Worm (Caenorhabditis elegans) whole organism, L4 larva: Measurements from ENCODE around the gene F14B8.5.
A peak's percentile ranks its signal among the peaks of the same experiment; 100 is the strongest.

Source experiments
- T20F7.1 ChIP-seq: fragments of 200-800 bp; sonication (Bioruptor generic); optimal IDR thresholded peaks from 2 replicates; lab custom pipeline; 2018; ENCODE audit warnings: mild to moderate bottlenecking, missing genetic modification characterization, missing compliant biosample characterization
- Y105C5A.15 ChIP-seq: fragments of 200-800 bp; sonication (Bioruptor generic); IDR thresholded peaks from 2 replicates; pipeline ENCODE4 v1.3.6; 2022; ENCODE audit warnings: missing genetic modification characterization, missing compliant biosample characterization
- ceh-20 ChIP-seq: fragments of 200-800 bp; sonication (Bioruptor generic); IDR thresholded peaks from 2 replicates; pipeline ENCODE4 v1.3.6; 2022; ENCODE audit warnings: missing genetic modification reagents, missing genetic modification characterization, missing compliant biosample characterization
- ceh-28 ChIP-seq: fragments of 150-350 bp; optimal IDR thresholded peaks from 2 replicates; lab custom pipeline; 2014; ENCODE audit warnings: missing biosample characterization, missing genetic modification reagents, missing genetic modification characterization
- ceh-82 ChIP-seq: sonication (generic microtip); optimal IDR thresholded peaks from 2 replicates; lab custom pipeline; 2017; ENCODE audit warnings: missing biosample characterization, missing genetic modification characterization
- cey-2 ChIP-seq: sonication (generic microtip); optimal IDR thresholded peaks from 3 replicates; lab custom pipeline; 2017; ENCODE audit warnings: missing genetic modification characterization, mild to moderate bottlenecking, missing compliant biosample characterization, antibody characterized with exemption, borderline replicate concordance; ENCODE audit not compliant: insufficient read depth
- ctbp-1 ChIP-seq: fragments of 200-800 bp; sonication (Bioruptor generic); IDR thresholded peaks from 2 replicates; pipeline ENCODE4 v1.3.6; 2022; ENCODE audit warnings: missing genetic modification reagents, missing genetic modification characterization, missing compliant biosample characterization
- daf-16 ChIP-seq, 3 experiments: sonication (generic microtip); optimal IDR thresholded peaks; 2 replicates each; lab custom pipeline; 2016 to 2017; ENCODE audit warnings: missing genetic modification characterization in 3 of 3, missing genetic modification reagents in 3 of 3, mild to moderate bottlenecking in 2 of 3, missing compliant biosample characterization in 2 of 3, missing biosample characterization in 1 of 3, moderate library complexity in 1 of 3
- dmd-6 ChIP-seq: fragments of 200-800 bp; sonication (Bioruptor generic); IDR thresholded peaks from 2 replicates; pipeline ENCODE4 v1.3.6; 2022; ENCODE audit warnings: missing genetic modification reagents, missing genetic modification characterization, missing compliant biosample characterization
- dmd-9 ChIP-seq: fragments of 200-800 bp; sonication (Bioruptor generic); IDR thresholded peaks from 2 replicates; pipeline ENCODE4 v1.3.6; 2022; ENCODE audit warnings: missing genetic modification reagents, missing genetic modification characterization, missing compliant biosample characterization
- dve-1 ChIP-seq: sonication (generic microtip); optimal IDR thresholded peaks from 2 replicates; lab custom pipeline; 2017; ENCODE audit warnings: antibody characterized with exemption, mild to moderate bottlenecking, missing genetic modification characterization, missing compliant biosample characterization; ENCODE audit not compliant: insufficient read depth
- egl-27 ChIP-seq: sonication (generic microtip); optimal IDR thresholded peaks from 3 replicates; lab custom pipeline; 2017; ENCODE audit warnings: missing biosample characterization, missing genetic modification reagents, missing genetic modification characterization
- hif-1 ChIP-seq, 2 experiments: sonication (generic microtip); optimal IDR thresholded peaks; 2 replicates each; lab custom pipeline; 2016 to 2017; ENCODE audit warnings: missing compliant biosample characterization in 2 of 2, missing genetic modification characterization in 2 of 2, missing genetic modification reagents in 2 of 2, missing genotype in 2 of 2, mild to moderate bottlenecking in 1 of 2
- hlh-30 ChIP-seq: sonication (generic microtip); optimal IDR thresholded peaks from 2 replicates; lab custom pipeline; 2017; ENCODE audit warnings: antibody characterized with exemption, mild to moderate bottlenecking, missing genetic modification characterization, missing compliant biosample characterization; ENCODE audit not compliant: insufficient read depth
- jun-1 ChIP-seq: fragments of 150-350 bp; optimal IDR thresholded peaks from 2 replicates; lab custom pipeline; 2014; ENCODE audit warnings: missing biosample characterization, missing genetic modification reagents, missing genetic modification characterization
- lin-1 ChIP-seq: fragments of 200-800 bp; sonication (Bioruptor generic); IDR thresholded peaks from 2 replicates; pipeline ENCODE4 v1.3.6; 2022; ENCODE audit warnings: missing genetic modification reagents, missing genetic modification characterization, missing compliant biosample characterization
- lin-13 ChIP-seq: fragments of 150-350 bp; optimal IDR thresholded peaks from 2 replicates; lab custom pipeline; 2014; ENCODE audit warnings: missing biosample characterization, missing genetic modification reagents, missing genetic modification characterization
- lin-29 ChIP-seq: fragments of 200-800 bp; sonication (Bioruptor generic); IDR thresholded peaks from 2 replicates; pipeline ENCODE4 v1.3.6; 2022; ENCODE audit warnings: missing genetic modification reagents, missing genetic modification characterization, missing compliant biosample characterization
- lin-39 ChIP-seq: fragments of 150-350 bp; optimal IDR thresholded peaks from 2 replicates; lab custom pipeline; 2014; ENCODE audit warnings: missing biosample characterization, missing genetic modification reagents, missing genetic modification characterization
- lsy-2 ChIP-seq, 2 experiments: fragments of 150-350 bp in 1 of 2; sonication (generic microtip) in 1 of 2; optimal IDR thresholded peaks; 2 replicates each; lab custom pipeline; 2014 to 2017; ENCODE audit warnings: missing biosample characterization in 2 of 2, missing genetic modification characterization in 2 of 2
- madf-5 ChIP-seq, 2 experiments: fragments of 200-800 bp; sonication (Bioruptor generic); IDR thresholded peaks; 2 replicates each; pipeline ENCODE4 v1.3.6; 2022; ENCODE audit warnings: missing compliant biosample characterization in 2 of 2, missing genetic modification characterization in 2 of 2
- mdl-1 ChIP-seq, 2 experiments: fragments of 150-350 bp in 1 of 2; sonication (generic microtip) in 1 of 2; optimal IDR thresholded peaks; 2 replicates each; lab custom pipeline; 2014 to 2017; ENCODE audit warnings: missing biosample characterization in 2 of 2, missing genetic modification characterization in 2 of 2
- mep-1 ChIP-seq: fragments of 150-350 bp; sonication (generic microtip); optimal IDR thresholded peaks from 3 replicates; lab custom pipeline; 2014; ENCODE audit warnings: missing biosample characterization, missing genetic modification characterization
- mes-2 ChIP-seq: sonication (generic microtip); optimal IDR thresholded peaks from 2 replicates; lab custom pipeline; 2016; ENCODE audit warnings: missing genotype, mild to moderate bottlenecking, missing genetic modification characterization, missing compliant biosample characterization; ENCODE audit not compliant: poor library complexity, severe bottlenecking
- mxl-2 ChIP-seq: fragments of 200-800 bp; sonication (Bioruptor generic); conservative IDR thresholded peaks from 2 replicates; pipeline ENCODE4 v1.3.6; 2022; ENCODE audit warnings: missing genetic modification reagents, missing genetic modification characterization, missing compliant biosample characterization
- nhr-102 ChIP-seq: sonication (generic microtip); optimal IDR thresholded peaks from 2 replicates; lab custom pipeline; 2016; ENCODE audit warnings: mild to moderate bottlenecking, missing genetic modification characterization, moderate library complexity, missing compliant biosample characterization
- nhr-111 ChIP-seq: fragments of 200-800 bp; sonication (Bioruptor generic); optimal IDR thresholded peaks from 2 replicates; lab custom pipeline; 2018; ENCODE audit warnings: mild to moderate bottlenecking, missing genetic modification characterization, missing compliant biosample characterization
- nhr-237 ChIP-seq: sonication (generic microtip); optimal IDR thresholded peaks from 2 replicates; lab custom pipeline; 2017; ENCODE audit warnings: missing biosample characterization, missing genetic modification characterization
- nhr-25 ChIP-seq: sonication (generic microtip); optimal IDR thresholded peaks from 2 replicates; lab custom pipeline; 2017; ENCODE audit warnings: missing genetic modification characterization, mild to moderate bottlenecking, missing compliant biosample characterization, antibody characterized with exemption, moderate library complexity, borderline replicate concordance; ENCODE audit not compliant: insufficient read depth
- nhr-28 ChIP-seq: fragments of 150-350 bp; optimal IDR thresholded peaks from 2 replicates; lab custom pipeline; 2014; ENCODE audit warnings: missing biosample characterization, missing genetic modification characterization
- nhr-41 ChIP-seq: fragments of 200-800 bp; sonication (Bioruptor generic); IDR thresholded peaks from 2 replicates; pipeline ENCODE4 v1.3.6; 2022; ENCODE audit warnings: missing genetic modification reagents, missing genetic modification characterization, missing compliant biosample characterization
- nhr-48 ChIP-seq: sonication (generic microtip); optimal IDR thresholded peaks from 2 replicates; lab custom pipeline; 2016; ENCODE audit warnings: mild to moderate bottlenecking, missing genetic modification characterization, missing compliant biosample characterization
- nhr-6 ChIP-seq: fragments of 150-350 bp; optimal IDR thresholded peaks from 2 replicates; lab custom pipeline; 2014; ENCODE audit warnings: missing biosample characterization, missing genetic modification characterization
- nhr-77 ChIP-seq: fragments of 150-350 bp; optimal IDR thresholded peaks from 2 replicates; lab custom pipeline; 2014; ENCODE audit warnings: missing biosample characterization, missing genetic modification characterization
- php-3 ChIP-seq: fragments of 200-800 bp; sonication (Bioruptor generic); IDR thresholded peaks from 2 replicates; pipeline ENCODE4 v1.3.6; 2022; ENCODE audit warnings: missing genetic modification reagents, missing genetic modification characterization, missing compliant biosample characterization
- pqm-1 ChIP-seq: sonication (generic microtip); optimal IDR thresholded peaks from 2 replicates; lab custom pipeline; 2017; ENCODE audit warnings: missing biosample characterization, missing genetic modification characterization
- spr-1 ChIP-seq: sonication (generic microtip); optimal IDR thresholded peaks from 2 replicates; lab custom pipeline; 2016; ENCODE audit warnings: mild to moderate bottlenecking, missing genetic modification characterization, missing compliant biosample characterization
- tag-97 ChIP-seq: fragments of 200-800 bp; sonication (Bioruptor generic); IDR thresholded peaks from 2 replicates; pipeline ENCODE4 v1.3.6; 2022; ENCODE audit warnings: missing genetic modification characterization, missing compliant biosample characterization
- unc-62 ChIP-seq, 3 experiments: fragments of 150-350 bp in 1 of 3; sonication (generic microtip); optimal IDR thresholded peaks in 2 of 3; peaks in 1 of 3; 1 replicate in 1 of 3; 2 replicates in 2 of 3; lab custom pipeline; 2014 to 2017; ENCODE audit warnings: missing biosample characterization in 3 of 3, missing genetic modification characterization in 3 of 3, missing genetic modification reagents in 3 of 3, missing genotype in 1 of 3
- zag-1 ChIP-seq: fragments of 150-350 bp; optimal IDR thresholded peaks from 2 replicates; lab custom pipeline; 2014; ENCODE audit warnings: missing biosample characterization, missing genetic modification characterization

Gene F14B8.5

ce11 chrX:6920132-6920531 lies 8.4 kb downstream of the F14B8.5 start:
- no peak for TF ChIP-seq nhr-237 (tag; lab: Kevin White, UChicago)
- TF ChIP-seq unc-62 (GFP tag; optimal IDR thresholded peaks at IDR 0.05 in 1 of 2; lab: Kevin White, UChicago): peak in 1 of 2 experiments; percentile 66
- TF ChIP-seq unc-62 (tag; optimal IDR thresholded peaks at IDR 0.05; lab: Kevin White, UChicago): no peak
- no peak for TF ChIP-seq lsy-2 (tag; optimal IDR thresholded peaks at IDR 0.05; lab: Kevin White, UChicago)

ce11 chrX:6916150-6916549 lies 12.4 kb downstream of the F14B8.5 start:
- TF ChIP-seq mdl-1 (tag; optimal IDR thresholded peaks at IDR 0.05; lab: Kevin White, UChicago): peak in 1 of 2 experiments; percentile 4
- TF ChIP-seq unc-62 (GFP tag; optimal IDR thresholded peaks at IDR 0.05 in 1 of 2; lab: Kevin White, UChicago): peak in 1 of 2 experiments; percentile 71
- no peak for TF ChIP-seq unc-62 (tag; optimal IDR thresholded peaks at IDR 0.05; lab: Kevin White, UChicago)
- peak; percentile 40 for TF ChIP-seq hlh-30
- TF ChIP-seq madf-5 (GFP tag; IDR thresholded peaks at IDR 0.05; lab: Robert Waterston, UW): no peak
- TF ChIP-seq ctbp-1 (GFP tag; lab: Robert Waterston, UW): no peak
- TF ChIP-seq zag-1 (tag; lab: Kevin White, UChicago): no peak
- no peak for TF ChIP-seq nhr-25
- no peak for TF ChIP-seq cey-2 (tag; lab: Kevin White, UChicago)
- TF ChIP-seq dmd-6 (GFP tag; lab: Robert Waterston, UW): no peak
- TF ChIP-seq mxl-2: peak; percentile 92
- TF ChIP-seq, all 104 proteins: peak for 4

DNA sequence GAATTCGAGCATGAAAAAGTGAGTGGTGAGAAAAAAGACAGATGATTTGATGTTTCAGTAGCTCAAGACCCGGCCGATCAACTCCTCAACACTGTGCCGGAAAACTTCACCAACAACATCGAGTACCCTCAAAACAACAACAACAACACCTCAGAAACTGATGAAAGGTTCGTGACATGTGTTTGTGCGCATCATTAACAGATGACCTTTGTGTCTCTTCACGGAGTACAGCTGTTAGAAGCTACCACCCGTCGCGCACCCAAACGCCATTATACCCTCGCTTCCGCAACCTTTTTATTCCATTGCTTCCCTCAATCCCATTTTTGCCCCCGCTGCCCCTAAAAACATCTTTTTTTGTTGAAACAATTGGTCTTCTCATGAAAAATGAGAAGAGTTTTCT lies 13.2 kb downstream of the F14B8.5 start:
- no peak for TF ChIP-seq lin-39 (tag; lab: Kevin White, UChicago)
- peak in 1 of 2 experiments; percentile 64 for TF ChIP-seq daf-16 (GFP tag; optimal IDR thresholded peaks at IDR 0.05; lab: Kevin White, UChicago)
- TF ChIP-seq daf-16 (tag; optimal IDR thresholded peaks at IDR 0.05; lab: Kevin White, UChicago): no peak
- no peak for TF ChIP-seq nhr-41 (GFP tag; lab: Robert Waterston, UW)
- no peak for TF ChIP-seq lin-29
- no peak for TF ChIP-seq Y105C5A.15 (GFP tag; lab: Robert Waterston, UW)

- TF ChIP-seq spr-1 (tag; lab: Kevin White, UChicago) (no peak), egl-27 (tag; lab: Kevin White, UChicago) (no peak)
Observed at ce11 chrX:6913989-6914388, 14.5 kb downstream of the F14B8.5 start, which contains the start of gene nhx-4. Gene nhx-4 (plus strand): TSS chrX:6914289.

DNA sequence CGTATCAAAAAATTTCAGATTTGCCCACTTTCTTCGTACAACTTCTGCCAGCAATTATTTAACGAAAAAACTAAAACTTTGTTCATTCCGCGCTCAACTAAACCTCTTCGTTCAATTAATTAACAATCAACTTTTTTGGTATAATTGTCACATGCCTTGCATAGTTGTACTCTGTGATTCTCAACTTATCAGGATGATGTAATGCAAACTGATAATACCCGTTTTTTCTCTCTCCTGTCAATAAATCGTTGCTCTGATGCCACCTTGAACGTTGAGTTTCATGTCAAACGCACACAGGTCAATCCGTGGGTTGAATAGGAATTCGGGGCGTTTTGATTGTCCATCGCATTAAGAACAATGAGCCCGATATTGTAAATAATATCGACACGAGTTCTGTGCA lies 22.9 kb downstream of the F14B8.5 start:
- TF ChIP-seq tag-97: no peak
- TF ChIP-seq hlh-30: peak; percentile 25
- 0 out of 2 replicates have a peak, but pooled peaks have one; percentile 17 for TF ChIP-seq ceh-20 (GFP tag; lab: Robert Waterston, UW)
- peak; percentile 8 for TF ChIP-seq nhr-102
- no peak for TF ChIP-seq nhr-6 (tag; lab: Kevin White, UChicago)
- TF ChIP-seq jun-1 (tag; lab: Kevin White, UChicago): no peak
- TF ChIP-seq mes-2 (tag; lab: Kevin White, UChicago): no peak
- peak in 1 of 2 experiments; percentile 21 for TF ChIP-seq hif-1 (tag; optimal IDR thresholded peaks at IDR 0.05; lab: Kevin White, UChicago)
- TF ChIP-seq ceh-28 (tag; lab: Kevin White, UChicago): no peak
- TF ChIP-seq nhr-48 (tag; lab: Kevin White, UChicago): peak; percentile 50
- TF ChIP-seq nhr-41 (GFP tag; lab: Robert Waterston, UW): 0 out of 2 replicates have a peak, but pooled peaks have one; percentile 10
- no peak for TF ChIP-seq nhr-237 (tag; lab: Kevin White, UChicago)
- no peak for TF ChIP-seq daf-16 (GFP tag; optimal IDR thresholded peaks at IDR 0.05; lab: Kevin White, UChicago)
- peak; percentile 78 for TF ChIP-seq daf-16 (tag; optimal IDR thresholded peaks at IDR 0.05; lab: Kevin White, UChicago)
- TF ChIP-seq php-3 (GFP tag; lab: Robert Waterston, UW): peak; percentile 51; the same call in 1 of the 2 replicates
- peak; percentile 50 for TF ChIP-seq mep-1 (tag; lab: Kevin White, UChicago)
- peak; percentile 86 for TF ChIP-seq dve-1
- no peak for TF ChIP-seq dmd-9 (GFP tag; lab: Robert Waterston, UW)
- TF ChIP-seq ceh-82: no peak
- TF ChIP-seq nhr-77 (tag; lab: Kevin White, UChicago): peak; percentile 55
- TF ChIP-seq nhr-111 (GFP tag; lab: Kevin White, UChicago): no peak
- no peak for TF ChIP-seq T20F7.1
- peak; percentile 77 for TF ChIP-seq nhr-28 (tag; lab: Kevin White, UChicago)
- TF ChIP-seq pqm-1 (tag; lab: Kevin White, UChicago): peak; percentile 88
- no peak for TF ChIP-seq lin-13
- TF ChIP-seq dmd-6 (GFP tag; lab: Robert Waterston, UW): peak; percentile 85
- 0 out of 2 replicates have a peak, but pooled peaks have one; percentile 13 for TF ChIP-seq lin-1 (GFP tag; lab: Robert Waterston, UW)
